Worm (Caenorhabditis elegans): Measurements from ENCODE around the gene F54C8.7.

ce11 chrIII:9500267-9500666, 46.4 kb upstream of the F54C8.7 start, which contains the start of gene sod-4:
- TF ChIP-seq ztf-23 (GFP tag; IDR thresholded peaks at IDR 0.05) (no peak), ztf-29 (GFP tag; IDR thresholded peaks at IDR 0.05) (no peak), T22C8.4 (GFP tag; IDR thresholded peaks at IDR 0.05) (no peak), flt-1 (GFP tag; IDR thresholded peaks at IDR 0.05) (no peak)

Data from whole organism, midembryonic.